Worm (Caenorhabditis elegans) whole organism, late embryonic: ENCODE results near the gene mup-4.
A peak's percentile ranks its signal among the peaks of the same experiment; 100 is the strongest.

Source experiments
- C08G9.2 ChIP-seq: sonication (generic microtip); optimal IDR thresholded peaks from 2 replicates; lab custom pipeline; 2016; ENCODE audit warnings: mild to moderate bottlenecking, missing genetic modification characterization, moderate library complexity, missing compliant biosample characterization
- K02D7.2 ChIP-seq: sonication (generic microtip); optimal IDR thresholded peaks from 2 replicates; lab custom pipeline; 2017; ENCODE audit warnings: mild to moderate bottlenecking, missing genetic modification characterization, missing compliant biosample characterization
- T23F11.4 ChIP-seq: fragments of 200-800 bp; sonication (Bioruptor generic); optimal IDR thresholded peaks from 2 replicates; lab custom pipeline; 2018; ENCODE audit warnings: mild to moderate bottlenecking, missing genetic modification characterization, missing compliant biosample characterization
- Y22D7AL.16 ChIP-seq: sonication (generic microtip); optimal IDR thresholded peaks from 2 replicates; lab custom pipeline; 2016; ENCODE audit warnings: missing genetic modification characterization, missing compliant biosample characterization
- ahr-1 ChIP-seq: sonication (generic microtip); optimal IDR thresholded peaks from 2 replicates; lab custom pipeline; 2016; ENCODE audit warnings: missing genetic modification characterization, missing compliant biosample characterization
- ama-1 ChIP-seq: fragments of 150-350 bp; optimal IDR thresholded peaks from 2 replicates; lab custom pipeline; 2014
- ceh-14 ChIP-seq: sonication (generic microtip); optimal IDR thresholded peaks from 2 replicates; lab custom pipeline; 2016; ENCODE audit warnings: missing genotype, missing genetic modification characterization, missing compliant biosample characterization
- ceh-18 ChIP-seq: sonication (generic microtip); optimal IDR thresholded peaks from 2 replicates; lab custom pipeline; 2016; ENCODE audit warnings: missing genetic modification characterization, missing compliant biosample characterization
- ceh-19 ChIP-seq: fragments of 200-800 bp; sonication (Bioruptor generic); optimal IDR thresholded peaks from 2 replicates; lab custom pipeline; 2018; ENCODE audit warnings: mild to moderate bottlenecking, missing genetic modification characterization, missing compliant biosample characterization
- ceh-2 ChIP-seq: sonication (generic microtip); optimal IDR thresholded peaks from 2 replicates; lab custom pipeline; 2016; ENCODE audit warnings: missing genotype, missing genetic modification characterization, missing compliant biosample characterization
- ceh-24 ChIP-seq: sonication (generic microtip); optimal IDR thresholded peaks from 2 replicates; lab custom pipeline; 2016; ENCODE audit warnings: mild to moderate bottlenecking, missing genetic modification characterization, missing compliant biosample characterization
- ceh-31 ChIP-seq: sonication (generic microtip); optimal IDR thresholded peaks from 2 replicates; lab custom pipeline; 2016; ENCODE audit warnings: missing genetic modification characterization, missing compliant biosample characterization
- ceh-34 ChIP-seq: sonication (generic microtip); optimal IDR thresholded peaks from 2 replicates; lab custom pipeline; 2016; ENCODE audit warnings: mild to moderate bottlenecking, missing genetic modification characterization, missing compliant biosample characterization
- ceh-45 ChIP-seq: fragments of 200-800 bp; sonication (Bioruptor generic); IDR thresholded peaks from 2 replicates; pipeline ENCODE4 v1.3.6; 2022; ENCODE audit warnings: missing genetic modification reagents, missing genetic modification characterization, missing compliant biosample characterization
- ceh-6 ChIP-seq: fragments of 200-800 bp; sonication (Bioruptor generic); optimal IDR thresholded peaks from 2 replicates; lab custom pipeline; 2018; ENCODE audit warnings: mild to moderate bottlenecking, missing genetic modification characterization, missing compliant biosample characterization
- ceh-9 ChIP-seq: sonication (generic microtip); optimal IDR thresholded peaks from 2 replicates; lab custom pipeline; 2016; ENCODE audit warnings: mild to moderate bottlenecking, missing genetic modification characterization, inconsistent platforms, missing compliant biosample characterization
- dmd-4 ChIP-seq: sonication (generic microtip); optimal IDR thresholded peaks from 2 replicates; lab custom pipeline; 2016; ENCODE audit warnings: borderline replicate concordance, missing genetic modification characterization, missing compliant biosample characterization
- dve-1 ChIP-seq: sonication (generic microtip); optimal IDR thresholded peaks from 2 replicates; lab custom pipeline; 2017; ENCODE audit warnings: antibody characterized with exemption, mild to moderate bottlenecking, missing genetic modification characterization, missing compliant biosample characterization
- elt-2 ChIP-seq: sonication (generic microtip); optimal IDR thresholded peaks from 2 replicates; lab custom pipeline; 2016; ENCODE audit warnings: missing genetic modification reagents, missing genetic modification characterization, missing compliant biosample characterization
- fax-1 ChIP-seq: sonication (generic microtip); optimal IDR thresholded peaks from 2 replicates; lab custom pipeline; 2016; ENCODE audit warnings: missing genotype, missing genetic modification characterization, missing compliant biosample characterization
- fkh-6 ChIP-seq: sonication (generic microtip); optimal IDR thresholded peaks from 2 replicates; lab custom pipeline; 2016; ENCODE audit warnings: missing genetic modification characterization, missing compliant biosample characterization
- gmeb-2 ChIP-seq: sonication (generic microtip); optimal IDR thresholded peaks from 2 replicates; lab custom pipeline; 2016; ENCODE audit warnings: missing genetic modification characterization, inconsistent platforms, missing compliant biosample characterization
- hlh-13 ChIP-seq: fragments of 200-800 bp; sonication (Bioruptor generic); optimal IDR thresholded peaks from 2 replicates; lab custom pipeline; 2018; ENCODE audit warnings: mild to moderate bottlenecking, missing genetic modification characterization, missing compliant biosample characterization
- hlh-15 ChIP-seq: sonication (generic microtip); optimal IDR thresholded peaks from 2 replicates; lab custom pipeline; 2016; ENCODE audit warnings: missing genetic modification characterization, missing compliant biosample characterization
- hlh-6 ChIP-seq: sonication (generic microtip); optimal IDR thresholded peaks from 2 replicates; lab custom pipeline; 2016; ENCODE audit warnings: missing genotype, missing genetic modification characterization, missing compliant biosample characterization
- hlh-8 ChIP-seq: sonication (generic microtip); optimal IDR thresholded peaks from 2 replicates; lab custom pipeline; 2016; ENCODE audit warnings: missing genotype, missing genetic modification characterization, missing compliant biosample characterization
- lim-6 ChIP-seq: sonication (generic microtip); optimal IDR thresholded peaks from 2 replicates; lab custom pipeline; 2016; ENCODE audit warnings: missing genetic modification characterization, missing compliant biosample characterization
- lin-11 ChIP-seq: fragments of 200-800 bp; sonication (Bioruptor generic); optimal IDR thresholded peaks from 2 replicates; lab custom pipeline; 2018; ENCODE audit warnings: mild to moderate bottlenecking, missing genetic modification characterization, missing compliant biosample characterization
- madf-2 ChIP-seq: sonication (generic microtip); optimal IDR thresholded peaks from 2 replicates; lab custom pipeline; 2017; ENCODE audit warnings: missing genetic modification characterization, missing compliant biosample characterization
- mec-3 ChIP-seq: sonication (generic microtip); optimal IDR thresholded peaks from 2 replicates; lab custom pipeline; 2016; ENCODE audit warnings: borderline replicate concordance, missing genetic modification characterization, missing compliant biosample characterization
- odd-2 ChIP-seq: sonication (generic microtip); optimal IDR thresholded peaks from 2 replicates; lab custom pipeline; 2017; ENCODE audit warnings: antibody characterized with exemption, mild to moderate bottlenecking, missing genetic modification characterization, missing compliant biosample characterization
- pax-1 ChIP-seq: fragments of 150-350 bp; optimal IDR thresholded peaks from 2 replicates; lab custom pipeline; 2014; ENCODE audit warnings: missing biosample characterization, missing genetic modification characterization
- pha-2 ChIP-seq: sonication (generic microtip); optimal IDR thresholded peaks from 2 replicates; lab custom pipeline; 2017; ENCODE audit warnings: mild to moderate bottlenecking, missing genetic modification characterization, missing compliant biosample characterization
- pqm-1 ChIP-seq: sonication (generic microtip); optimal IDR thresholded peaks from 2 replicates; lab custom pipeline; 2016; ENCODE audit warnings: missing genetic modification characterization, missing compliant biosample characterization
- pros-1 ChIP-seq: fragments of 150-350 bp; optimal IDR thresholded peaks from 2 replicates; lab custom pipeline; 2014; ENCODE audit warnings: missing biosample characterization, missing genetic modification reagents, missing genetic modification characterization
- sdc-2 ChIP-seq: sonication (generic microtip); optimal IDR thresholded peaks from 2 replicates; lab custom pipeline; 2016; ENCODE audit warnings: missing genotype, missing genetic modification characterization, missing compliant biosample characterization
- sox-4 ChIP-seq: sonication (generic microtip); optimal IDR thresholded peaks from 2 replicates; lab custom pipeline; 2017; ENCODE audit warnings: mild to moderate bottlenecking, missing genetic modification characterization, inconsistent platforms, missing compliant biosample characterization
- tbx-2 ChIP-seq: sonication (generic microtip); optimal IDR thresholded peaks from 2 replicates; lab custom pipeline; 2016; ENCODE audit warnings: missing genetic modification characterization, missing compliant biosample characterization
- tbx-7 ChIP-seq: sonication (generic microtip); optimal IDR thresholded peaks from 2 replicates; lab custom pipeline; 2016; ENCODE audit warnings: missing genotype, missing genetic modification characterization, missing compliant biosample characterization
- ttx-3 ChIP-seq: sonication (generic microtip); optimal IDR thresholded peaks from 2 replicates; lab custom pipeline; 2016; ENCODE audit warnings: missing genetic modification reagents, missing genetic modification characterization, missing compliant biosample characterization
- unc-42 ChIP-seq: sonication (generic microtip); optimal IDR thresholded peaks from 2 replicates; lab custom pipeline; 2016; ENCODE audit warnings: missing genotype, missing genetic modification characterization, missing compliant biosample characterization
- unc-86 ChIP-seq: sonication (generic microtip); optimal IDR thresholded peaks from 2 replicates; lab custom pipeline; 2016; ENCODE audit warnings: missing genetic modification characterization, missing compliant biosample characterization
- ztf-16 ChIP-seq: sonication (generic microtip); optimal IDR thresholded peaks from 2 replicates; lab custom pipeline; 2017; ENCODE audit warnings: missing genetic modification characterization, missing compliant biosample characterization

The mup-4 gene

DNA sequence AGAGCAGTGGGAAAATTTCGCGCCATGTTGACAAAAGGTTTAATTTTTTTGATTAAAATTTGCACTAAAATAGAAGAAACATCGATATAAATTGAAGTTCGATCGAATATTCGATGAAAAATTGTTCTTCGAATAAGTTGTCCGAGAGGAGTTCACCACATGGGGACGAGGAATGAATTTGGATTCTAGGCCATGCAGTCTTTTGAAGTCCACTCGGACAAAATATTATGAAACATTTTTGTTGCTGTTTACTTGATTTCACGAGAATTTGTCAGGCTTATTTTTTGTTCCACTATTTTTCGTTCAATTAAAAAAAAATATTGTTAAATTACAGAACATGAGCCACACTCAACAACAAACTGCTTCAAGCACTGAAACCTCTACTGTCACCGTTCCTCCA, 31.8 kb upstream of the mup-4 start, which contains the start of the genes cux-7 and C07H6.2 (continued):
- TF ChIP-seq K02D7.2 (tag; lab: Kevin White, UChicago) (no peak), lin-11 (tag; lab: Kevin White, UChicago) (no peak), tbx-7 (tag; lab: Kevin White, UChicago) (peak; percentile 100), C08G9.2 (peak; percentile 100), ceh-31 (tag; lab: Kevin White, UChicago) (peak; percentile 99), sox-4 (tag; lab: Kevin White, UChicago) (no peak), Y22D7AL.16 (tag; lab: Kevin White, UChicago) (peak; percentile 27), ceh-19 (GFP tag; lab: Kevin White, UChicago) (peak; percentile 62), ceh-45 (GFP tag; lab: Robert Waterston, UW) (no peak), fkh-6 (tag; lab: Kevin White, UChicago) (peak; percentile 87), gmeb-2 (peak; percentile 3), dmd-4 (tag; lab: Kevin White, UChicago) (peak; percentile 67), madf-2 (peak; percentile 11), pha-2 (tag; lab: Kevin White, UChicago) (no peak), fax-1 (tag; lab: Kevin White, UChicago) (peak; percentile 89), pax-1 (tag; lab: Kevin White, UChicago) (no peak), unc-42 (tag; lab: Kevin White, UChicago) (peak; percentile 72), pqm-1 (tag; lab: Kevin White, UChicago) (peak; percentile 69), T23F11.4 (GFP tag; lab: Kevin White, UChicago) (no peak), ttx-3 (tag; lab: Kevin White, UChicago) (no peak), hlh-8 (tag; lab: Kevin White, UChicago) (peak; percentile 94), ceh-24 (no peak), pros-1 (tag; lab: Kevin White, UChicago) (no peak), hlh-6 (peak; percentile 84), ceh-2 (peak; percentile 99), tbx-2 (tag; lab: Kevin White, UChicago) (peak; percentile 98), ahr-1 (tag; lab: Kevin White, UChicago) (peak; percentile 90), unc-86 (tag; lab: Kevin White, UChicago) (peak; percentile 35), odd-2 (tag; lab: Kevin White, UChicago) (no peak), elt-2 (tag; lab: Kevin White, UChicago) (peak; percentile 90), ceh-9 (no peak), lim-6 (tag; lab: Kevin White, UChicago) (peak; percentile 94), hlh-13 (GFP tag; lab: Kevin White, UChicago) (peak; percentile 34), ceh-34 (no peak), ceh-6 (GFP tag; lab: Kevin White, UChicago) (peak; percentile 46)

ce11 chrIII:7518424-7518823, 29.5 kb upstream of the mup-4 start, which contains the start of gene clk-2:
clk-2 (minus strand) TSS chrIII:7518524.
- no peak for TF ChIP-seq ceh-24
- TF ChIP-seq ztf-16, result no peak
- TF ChIP-seq ama-1 (lab: Kevin White, UChicago), result no peak
- TF ChIP-seq madf-2, result no peak
- no peak for TF ChIP-seq ceh-14
- no peak for TF ChIP-seq K02D7.2 (tag; lab: Kevin White, UChicago)
- no peak for TF ChIP-seq hlh-8 (tag; lab: Kevin White, UChicago)

DNA sequence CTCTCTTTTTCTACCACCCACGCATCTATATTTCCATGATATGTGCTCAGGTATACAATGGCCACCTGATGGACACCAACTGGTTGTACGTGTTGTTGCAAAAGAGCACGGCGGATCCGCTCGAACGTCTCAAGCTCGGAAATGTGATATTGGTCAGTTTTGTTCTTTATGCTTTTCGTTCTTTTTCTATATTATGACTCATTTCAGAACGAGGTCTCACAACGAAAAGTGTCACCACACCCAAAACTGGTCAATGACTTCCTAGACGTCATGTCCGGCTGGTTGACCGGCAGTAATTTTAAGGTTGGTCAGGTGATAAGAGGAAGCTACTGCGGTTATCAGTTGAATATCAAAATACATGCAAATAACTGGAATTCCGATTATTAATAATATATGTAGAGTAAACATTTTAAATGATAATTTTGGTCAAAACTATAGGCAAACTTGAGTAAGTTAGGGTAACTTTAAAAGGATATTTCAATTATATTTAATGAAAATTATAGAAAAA, 19.3 kb upstream of the mup-4 start, which contains the start of gene cls-1:
cls-1 (plus strand) TSS at position 51 of the 508 bp plus-strand sequence.
- TF ChIP-seq mec-3 (no peak), sdc-2 (tag; lab: Kevin White, UChicago) (no peak), dve-1 (tag; lab: Kevin White, UChicago) (no peak), elt-2 (tag; lab: Kevin White, UChicago) (no peak), ceh-18 (tag; lab: Kevin White, UChicago) (no peak), hlh-15 (tag; lab: Kevin White, UChicago) (no peak), unc-42 (tag; lab: Kevin White, UChicago) (no peak), C08G9.2 (no peak), dmd-4 (tag; lab: Kevin White, UChicago) (no peak), Y22D7AL.16 (tag; lab: Kevin White, UChicago) (no peak), pax-1 (tag; lab: Kevin White, UChicago) (no peak), tbx-7 (tag; lab: Kevin White, UChicago) (no peak)
